Fruit fly (Drosophila melanogaster): ENCODE data around the gene CG2260.

CG2260 gene

dm6 chrX:8091017-8091620 is 29.8 kb downstream of the CG2260 start (continued):
- TF ChIP-seq Dip2 (GFP tag; IDR thresholded peaks at IDR 0.05) (peak; percentile 72), CG17829 (tag; optimal IDR thresholded peaks at IDR 0.05) (peak; percentile 96), CG14667 (GFP tag; IDR thresholded peaks at IDR 0.05) (peak; percentile 97), CG8924 (tag; optimal IDR thresholded peaks at IDR 0.05) (peak; percentile 97), CG7357 (GFP tag; IDR thresholded peaks at IDR 0.05) (peak; percentile 92), Drgx (GFP tag; IDR thresholded peaks at IDR 0.05) (peak; percentile 99), pzg (GFP tag; optimal IDR thresholded peaks at IDR 0.05) (peak; percentile 13), jumu (GFP tag; optimal IDR thresholded peaks at IDR 0.05) (peak; percentile 91), CG4360 (GFP tag; IDR thresholded peaks at IDR 0.05) (peak; percentile 73), tll (GFP tag; optimal IDR thresholded peaks at IDR 0.05) (no peak), zen2 (GFP tag; IDR thresholded peaks at IDR 0.05; ENCODE audit: partially characterized antibody) (no peak), sob (GFP tag; IDR thresholded peaks at IDR 0.05) (peak; percentile 99), CG3838 (GFP tag; optimal IDR thresholded peaks at IDR 0.05) (peak; percentile 82), Blimp-1 (GFP tag; optimal IDR thresholded peaks at IDR 0.05) (peak; percentile 94), CG8388 (GFP tag; optimal IDR thresholded peaks at IDR 0.05) (peak; percentile 95), CG7556 (GFP tag; optimal IDR thresholded peaks at IDR 0.05) (peak; percentile 97), CG34422 (GFP tag; IDR thresholded peaks at IDR 0.05) (peak; percentile 99), CG11723 (GFP tag; optimal IDR thresholded peaks at IDR 0.05) (peak; percentile 95), Ets97D (GFP tag; optimal IDR thresholded peaks at IDR 0.05) (peak; percentile 55), CG14965 (GFP tag; optimal IDR thresholded peaks at IDR 0.05; ENCODE audit: borderline replicate concordance) (no peak), Atf3 (GFP tag; optimal IDR thresholded peaks at IDR 0.05) (peak; percentile 81), Bgb (GFP tag; IDR thresholded peaks at IDR 0.05; ENCODE audit: partially characterized antibody) (no peak), abd-A (tag; optimal IDR thresholded peaks at IDR 0.05) (peak; percentile 82), eyg (GFP tag; optimal IDR thresholded peaks at IDR 0.05) (peak; percentile 57), CG9876 (GFP tag; optimal IDR thresholded peaks at IDR 0.05) (peak; percentile 50), nmo (GFP tag; optimal IDR thresholded peaks at IDR 0.05) (peak; percentile 94), CG1792 (GFP tag; optimal IDR thresholded peaks at IDR 0.05) (peak; percentile 83), CG33213 (GFP tag; optimal IDR thresholded peaks at IDR 0.05) (peak; percentile 86), CrebB (tag; optimal IDR thresholded peaks at IDR 0.05) (peak; percentile 92), da (GFP tag; optimal IDR thresholded peaks at IDR 0.05) (peak; percentile 58), seq (GFP tag; IDR thresholded peaks at IDR 0.05) (peak; percentile 98), BtbVII (GFP tag; optimal IDR thresholded peaks at IDR 0.05) (peak; percentile 97), CG2875 (GFP tag; optimal IDR thresholded peaks at IDR 0.05) (peak; percentile 95), CG10979 (tag; optimal IDR thresholded peaks at IDR 0.05) (peak; percentile 95), Doc3 (GFP tag; IDR thresholded peaks at IDR 0.05; ENCODE audit: partially characterized antibody) (peak; percentile 53; the same call in 2 of the 3 replicates), CG3163 (GFP tag; optimal IDR thresholded peaks at IDR 0.05) (peak; percentile 65), gcm2 (GFP tag; optimal IDR thresholded peaks at IDR 0.05) (peak; percentile 95), CG4282 (GFP tag; optimal IDR thresholded peaks at IDR 0.05) (peak; percentile 73), cwo (GFP tag; optimal IDR thresholded peaks at IDR 0.05) (peak; percentile 96), CG30431 (GFP tag; optimal IDR thresholded peaks at IDR 0.05) (peak; percentile 91), MBD-R2 (GFP tag; IDR thresholded peaks at IDR 0.05) (peak; percentile 98), CHES-1-like (GFP tag; optimal IDR thresholded peaks at IDR 0.05) (peak; percentile 84), Dref (GFP tag; IDR thresholded peaks at IDR 0.05) (peak; percentile 49), pan (optimal IDR thresholded peaks at IDR 0.05) (no peak), pan (GFP tag; optimal IDR thresholded peaks at IDR 0.05 in 1 of 2, IDR thresholded peaks at IDR 0.05 in 1 of 2) (peak in 1 of 2 experiments; percentile 99), ind (GFP tag; optimal IDR thresholded peaks at IDR 0.05) (peak; percentile 96), Hey (tag; optimal IDR thresholded peaks at IDR 0.05) (peak; percentile 91), phol (tag; optimal IDR thresholded peaks at IDR 0.05) (peak; percentile 94), Optix (GFP tag; IDR thresholded peaks at IDR 0.05) (peak; percentile 99), CG4730 (GFP tag; IDR thresholded peaks at IDR 0.05) (peak; percentile 97)

All from whole organism, embryonic.